Worm (Caenorhabditis elegans) whole organism, young adult: ENCODE data around the gene F55G1.15.

Source experiments
- F55B11.4 ChIP-seq: sonication (generic microtip); optimal IDR thresholded peaks from 2 replicates; lab custom pipeline; 2016; ENCODE audit warnings: missing compliant biosample characterization, missing genetic modification characterization, borderline replicate concordance; ENCODE audit not compliant: insufficient read depth
- ets-4 ChIP-seq: fragments of 200-800 bp; sonication (Bioruptor generic); optimal IDR thresholded peaks from 2 replicates; lab custom pipeline; 2018; ENCODE audit warnings: mild to moderate bottlenecking, missing genetic modification characterization, missing compliant biosample characterization
- him-1 ChIP-seq: sonication (generic microtip); optimal IDR thresholded peaks from 2 replicates; lab custom pipeline; 2016; ENCODE audit warnings: missing genotype, missing genetic modification reagents, missing genetic modification characterization, missing compliant biosample characterization
- madf-8 ChIP-seq: fragments of 200-800 bp; sonication (Bioruptor generic); conservative IDR thresholded peaks from 2 replicates; pipeline ENCODE4 v1.3.6; 2022; ENCODE audit warnings: missing genetic modification reagents, missing genetic modification characterization, missing compliant biosample characterization
- sdz-38 ChIP-seq: sonication (generic microtip); optimal IDR thresholded peaks from 2 replicates; lab custom pipeline; 2016; ENCODE audit warnings: missing genotype, missing genetic modification characterization, missing compliant biosample characterization

DNA sequence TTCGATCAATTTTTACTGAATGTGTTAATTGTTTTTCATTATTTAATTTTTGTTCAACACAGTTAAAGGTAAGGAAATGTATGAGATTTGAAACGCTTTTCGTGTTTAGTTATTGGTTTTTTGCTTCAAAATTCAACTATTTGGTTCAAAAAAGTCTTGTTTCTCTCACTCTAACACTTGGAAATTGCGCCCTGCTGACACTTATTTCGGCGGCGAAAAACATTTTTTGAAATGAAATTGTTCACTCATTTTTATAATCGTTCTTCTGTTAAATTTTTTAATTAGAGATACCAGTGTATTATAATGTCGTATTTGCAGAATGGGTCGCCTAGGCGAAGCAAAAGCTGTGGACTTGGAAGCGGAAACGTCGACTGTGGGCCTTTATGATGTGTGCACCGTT lies 23.1 kb downstream of the F55G1.15 start, which contains the start of gene rod-1:
- TF ChIP-seq madf-8 (no peak), sdz-38 (tag; lab: Kevin White, UChicago) (no peak), ets-4 (GFP tag; lab: Kevin White, UChicago) (no peak), him-1 (no peak), F55B11.4 (no peak)
